Fruit fly (Drosophila melanogaster) whole organism, prepupa: ENCODE measurements around the gene Oct-TyrR.

Source experiments
- CG6808 ChIP-seq: fragments of 200-800 bp; sonication (Bioruptor generic); optimal IDR thresholded peaks from 3 replicates; lab custom pipeline; 2017; ENCODE audit warnings: missing biosample characterization, missing genetic modification characterization, mild to moderate bottlenecking, moderate library complexity, missing genetic modification reagents
- CG8319 ChIP-seq: fragments of 200-800 bp; sonication (Bioruptor generic); optimal IDR thresholded peaks from 3 replicates; lab custom pipeline; 2016; ENCODE audit warnings: missing biosample characterization, missing genetic modification characterization
- Ets96B ChIP-seq: fragments of 200-800 bp; optimal IDR thresholded peaks from 2 replicates; lab custom pipeline; 2019; ENCODE audit warnings: missing biosample characterization, mild to moderate bottlenecking, missing genetic modification characterization, moderate library complexity
- Sox102F ChIP-seq: fragments of 200-800 bp; sonication (Bioruptor generic); optimal IDR thresholded peaks from 2 replicates; lab custom pipeline; 2016; ENCODE audit warnings: missing biosample characterization, mild to moderate bottlenecking, missing genetic modification characterization
- spab ChIP-seq: fragments of 200-800 bp; sonication (Bioruptor generic); optimal IDR thresholded peaks from 2 replicates; lab custom pipeline; 2017; ENCODE audit warnings: missing biosample characterization, mild to moderate bottlenecking, missing genetic modification characterization, missing genetic modification reagents

DNA sequence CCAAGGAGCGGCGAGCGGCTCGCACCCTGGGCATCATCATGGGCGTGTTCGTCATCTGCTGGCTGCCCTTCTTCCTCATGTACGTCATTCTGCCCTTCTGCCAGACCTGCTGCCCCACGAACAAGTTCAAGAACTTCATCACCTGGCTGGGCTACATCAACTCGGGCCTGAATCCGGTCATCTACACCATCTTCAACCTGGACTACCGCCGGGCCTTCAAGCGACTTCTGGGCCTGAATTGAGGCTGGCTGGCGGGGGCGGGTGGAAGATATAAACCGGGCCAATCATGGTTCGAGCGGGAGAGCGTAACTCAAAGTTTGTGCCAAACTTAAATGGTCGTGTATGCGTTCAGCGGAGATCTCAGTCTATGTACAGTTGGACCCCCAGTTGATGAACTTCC lies 29.0 kb downstream of the Oct-TyrR start:
- TF ChIP-seq Sox102F (GFP tag; lab: Kevin White, UChicago), result no peak
- TF ChIP-seq CG6808 (GFP tag; lab: Kevin White, UChicago), result no peak
- TF ChIP-seq spab, result no peak
- no peak for TF ChIP-seq CG8319 (GFP tag; lab: Kevin White, UChicago)
- TF ChIP-seq Ets96B (tag; lab: Kevin White, UChicago), result no peak
